Worm (Caenorhabditis elegans) whole organism, late embryonic: ENCODE results near the gene vha-18.

Source experiments
- ceh-22 ChIP-seq: sonication (generic microtip); optimal IDR thresholded peaks from 2 replicates; lab custom pipeline; 2017; ENCODE audit warnings: missing biosample characterization, missing genetic modification characterization
- ceh-45 ChIP-seq: fragments of 200-800 bp; sonication (Bioruptor generic); IDR thresholded peaks from 2 replicates; pipeline ENCODE4 v1.3.6; 2022; ENCODE audit warnings: missing genetic modification reagents, missing genetic modification characterization, missing compliant biosample characterization
- madf-2 ChIP-seq: sonication (generic microtip); optimal IDR thresholded peaks from 2 replicates; lab custom pipeline; 2017; ENCODE audit warnings: missing genetic modification characterization, missing compliant biosample characterization
- pha-4 ChIP-seq: fragments of 150-350 bp; optimal IDR thresholded peaks from 2 replicates; lab custom pipeline; 2018; ENCODE audit warnings: missing biosample characterization, missing genetic modification reagents, missing genetic modification characterization
- rnt-1 ChIP-seq: sonication (generic microtip); optimal IDR thresholded peaks from 2 replicates; lab custom pipeline; 2016; ENCODE audit warnings: missing genetic modification characterization, missing compliant biosample characterization
- tbx-2 ChIP-seq: sonication (generic microtip); optimal IDR thresholded peaks from 2 replicates; lab custom pipeline; 2016; ENCODE audit warnings: missing genetic modification characterization, missing compliant biosample characterization
- tbx-7 ChIP-seq: sonication (generic microtip); optimal IDR thresholded peaks from 2 replicates; lab custom pipeline; 2016; ENCODE audit warnings: missing genotype, missing genetic modification characterization, missing compliant biosample characterization
- unc-3 ChIP-seq, 2 experiments: fragments of 200-800 bp in 1 of 2; sonication (Bioruptor generic) in 1 of 2; sonication (generic microtip) in 1 of 2; conservative IDR thresholded peaks in 1 of 2; optimal IDR thresholded peaks in 1 of 2; 2 replicates each; pipeline versions ENCODE4 v1.3.6 to Lab custom; 2016 to 2022; ENCODE audit warnings: missing compliant biosample characterization in 2 of 2, missing genetic modification characterization in 2 of 2, missing genetic modification reagents in 1 of 2
- unc-55 ChIP-seq: sonication (generic microtip); optimal IDR thresholded peaks from 2 replicates; lab custom pipeline; 2017; ENCODE audit warnings: missing biosample characterization, missing genetic modification reagents, missing genetic modification characterization

ce11 chrV:8383716-8384115, 29.6 kb downstream of the vha-18 start, which contains the start of gene F52E1.14:
- TF ChIP-seq madf-2 (tag; lab: Kevin White, UChicago) (no peak), unc-3 (GFP tag; conservative IDR thresholded peaks at IDR 0.05; lab: Robert Waterston, UW) (no peak), unc-3 (tag; optimal IDR thresholded peaks at IDR 0.05; lab: Kevin White, UChicago) (no peak), ceh-22 (no peak), unc-55 (no peak), tbx-7 (no peak), pha-4 (tag; lab: Kevin White, UChicago) (no peak), tbx-2 (tag; lab: Kevin White, UChicago) (no peak), ceh-45 (GFP tag; lab: Robert Waterston, UW) (no peak), rnt-1 (tag; lab: Kevin White, UChicago) (no peak)
